Worm (Caenorhabditis elegans) whole organism, midembryonic: ENCODE results near the gene ptr-20.

ENCODE experiments used
- T22C8.4 ChIP-seq: fragments of 200-800 bp; sonication (Bioruptor generic); IDR thresholded peaks from 2 replicates; pipeline ENCODE4 v1.3.6; 2022; ENCODE audit warnings: missing genetic modification characterization, missing compliant biosample characterization
- cog-1 ChIP-seq: sonication (generic microtip); optimal IDR thresholded peaks from 2 replicates; lab custom pipeline; 2016; ENCODE audit warnings: missing genetic modification characterization, missing compliant biosample characterization
- flt-1 ChIP-seq: fragments of 200-800 bp; sonication (Bioruptor generic); IDR thresholded peaks from 2 replicates; pipeline ENCODE4 v1.3.6; 2022; ENCODE audit warnings: missing genetic modification characterization, missing compliant biosample characterization
- klf-2 ChIP-seq: fragments of 200-800 bp; sonication (Bioruptor generic); conservative IDR thresholded peaks from 2 replicates; pipeline ENCODE4 v1.3.6; 2022; ENCODE audit warnings: missing genetic modification reagents, missing genetic modification characterization, missing compliant biosample characterization
- med-1 ChIP-seq: sonication (generic microtip); optimal IDR thresholded peaks from 2 replicates; lab custom pipeline; 2017; ENCODE audit warnings: missing genetic modification characterization, mild to moderate bottlenecking, missing compliant biosample characterization, antibody characterized with exemption, missing genetic modification reagents; ENCODE audit not compliant: insufficient read depth
- ref-1 ChIP-seq: fragments of 200-800 bp; sonication (Bioruptor generic); conservative IDR thresholded peaks from 2 replicates; pipeline ENCODE4 v1.3.6; 2022; ENCODE audit warnings: missing genetic modification reagents, missing genetic modification characterization, missing compliant biosample characterization
- tab-1 ChIP-seq: fragments of 200-800 bp; sonication (Bioruptor generic); IDR thresholded peaks from 2 replicates; pipeline ENCODE4 v1.3.6; 2022; ENCODE audit warnings: missing genetic modification characterization, missing compliant biosample characterization
- ztf-23 ChIP-seq: fragments of 200-800 bp; sonication (Bioruptor generic); IDR thresholded peaks from 2 replicates; pipeline ENCODE4 v1.3.6; 2022; ENCODE audit warnings: missing genetic modification reagents, missing genetic modification characterization, missing compliant biosample characterization
- ztf-29 ChIP-seq: fragments of 200-800 bp; sonication (Bioruptor generic); IDR thresholded peaks from 2 replicates; pipeline ENCODE4 v1.3.6; 2022; ENCODE audit warnings: missing genetic modification reagents, missing genetic modification characterization, missing compliant biosample characterization

ptr-20 gene

DNA sequence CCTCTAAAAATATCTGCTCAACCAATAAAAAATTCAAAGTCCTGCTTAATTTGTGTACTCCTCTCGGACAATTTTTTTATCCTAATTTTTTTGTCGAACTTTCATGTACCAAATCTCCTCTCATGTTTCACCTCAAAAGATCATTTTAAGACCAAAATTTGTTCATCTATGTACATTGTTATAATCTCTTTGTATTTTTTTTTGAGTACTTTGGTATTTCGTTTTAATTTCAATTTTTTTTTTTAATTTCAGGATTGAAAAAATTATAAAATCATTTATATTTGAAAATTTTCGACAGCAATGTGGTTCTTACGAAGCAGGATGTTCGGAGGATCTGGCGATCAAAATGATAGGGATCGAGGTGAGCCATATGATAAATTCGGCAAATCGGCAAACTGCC, 38.5 kb downstream of the ptr-20 start, which contains the start of gene spsb-1:
Gene spsb-1, plus strand, starts transcription at position 301 of the 400 bp plus-strand sequence.
- TF ChIP-seq cog-1 (tag; lab: Kevin White, UChicago) (no peak), flt-1 (GFP tag; lab: Robert Waterston, UW) (no peak), ref-1 (no peak), tab-1 (GFP tag; lab: Robert Waterston, UW) (no peak), med-1 (GFP tag; lab: Kevin White, UChicago) (no peak), T22C8.4 (GFP tag; lab: Robert Waterston, UW) (no peak), klf-2 (GFP tag; lab: Robert Waterston, UW) (no peak), ztf-29 (GFP tag; lab: Robert Waterston, UW) (no peak), ztf-23 (GFP tag; lab: Robert Waterston, UW) (no peak)

DNA sequence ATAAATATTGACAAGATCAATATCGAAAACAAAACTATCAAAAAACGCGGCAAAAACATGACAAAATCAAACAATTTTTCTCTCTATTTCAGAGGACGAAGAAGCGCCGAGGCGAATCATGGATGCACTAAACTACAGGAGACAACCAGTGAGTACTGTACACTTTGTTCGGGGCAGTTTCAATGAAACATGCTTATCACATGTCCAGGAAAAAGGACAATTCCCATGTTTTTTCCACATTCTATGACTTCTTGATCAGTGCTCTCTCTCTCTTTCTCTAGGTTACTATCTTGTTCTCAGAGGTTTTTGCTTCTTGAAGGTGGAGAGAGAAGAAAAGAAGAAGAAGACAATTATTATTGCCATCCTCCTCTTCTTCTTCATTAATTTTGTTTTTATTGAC, 39.5 kb downstream of the ptr-20 start:
- TF ChIP-seq flt-1 (GFP tag; lab: Robert Waterston, UW) (no peak), cog-1 (tag; lab: Kevin White, UChicago) (no peak), ztf-23 (GFP tag; lab: Robert Waterston, UW) (no peak), T22C8.4 (GFP tag; lab: Robert Waterston, UW) (no peak), ztf-29 (GFP tag; lab: Robert Waterston, UW) (no peak), ref-1 (no peak), med-1 (GFP tag; lab: Kevin White, UChicago) (no peak), klf-2 (GFP tag; lab: Robert Waterston, UW) (no peak), tab-1 (GFP tag; lab: Robert Waterston, UW) (no peak)

DNA sequence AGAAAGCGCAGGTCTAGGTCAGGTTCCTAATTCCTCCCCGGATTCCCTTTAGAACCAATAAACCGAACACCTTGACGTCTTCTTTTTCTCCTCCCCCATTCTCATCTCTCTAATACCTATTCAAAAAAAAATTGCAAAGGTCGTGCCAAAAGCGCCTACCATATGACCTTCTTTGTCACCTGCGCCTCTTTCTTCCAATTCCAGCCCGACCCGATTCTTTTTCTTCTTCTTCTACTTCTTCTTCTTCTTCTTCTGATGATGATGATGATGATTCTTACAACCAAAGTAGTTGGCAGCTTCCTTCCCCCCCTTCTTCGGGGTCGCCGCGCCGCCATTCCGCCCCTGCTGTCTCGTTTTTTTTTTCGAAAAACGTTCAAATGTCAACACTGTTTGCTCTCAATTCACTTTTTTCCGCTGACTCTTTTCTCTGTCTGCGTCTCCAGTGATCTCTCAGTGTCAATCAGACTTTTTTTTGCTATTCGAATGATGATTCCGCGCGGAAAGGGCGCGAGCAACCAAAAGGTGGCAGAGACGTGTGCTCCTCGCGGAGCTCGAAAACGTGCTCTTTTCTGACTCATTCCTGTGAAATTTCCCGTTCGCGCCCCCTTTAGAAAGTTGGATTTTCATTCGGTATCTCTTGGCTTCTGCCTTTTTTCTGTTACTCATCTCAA, 45.6 kb downstream of the ptr-20 start:
- no peak for TF ChIP-seq T22C8.4 (GFP tag; lab: Robert Waterston, UW)
- no peak for TF ChIP-seq klf-2 (GFP tag; lab: Robert Waterston, UW)
- TF ChIP-seq ztf-29 (GFP tag; lab: Robert Waterston, UW) = no peak
- no peak for TF ChIP-seq tab-1 (GFP tag; lab: Robert Waterston, UW)
- TF ChIP-seq cog-1 (tag; lab: Kevin White, UChicago) = no peak

DNA sequence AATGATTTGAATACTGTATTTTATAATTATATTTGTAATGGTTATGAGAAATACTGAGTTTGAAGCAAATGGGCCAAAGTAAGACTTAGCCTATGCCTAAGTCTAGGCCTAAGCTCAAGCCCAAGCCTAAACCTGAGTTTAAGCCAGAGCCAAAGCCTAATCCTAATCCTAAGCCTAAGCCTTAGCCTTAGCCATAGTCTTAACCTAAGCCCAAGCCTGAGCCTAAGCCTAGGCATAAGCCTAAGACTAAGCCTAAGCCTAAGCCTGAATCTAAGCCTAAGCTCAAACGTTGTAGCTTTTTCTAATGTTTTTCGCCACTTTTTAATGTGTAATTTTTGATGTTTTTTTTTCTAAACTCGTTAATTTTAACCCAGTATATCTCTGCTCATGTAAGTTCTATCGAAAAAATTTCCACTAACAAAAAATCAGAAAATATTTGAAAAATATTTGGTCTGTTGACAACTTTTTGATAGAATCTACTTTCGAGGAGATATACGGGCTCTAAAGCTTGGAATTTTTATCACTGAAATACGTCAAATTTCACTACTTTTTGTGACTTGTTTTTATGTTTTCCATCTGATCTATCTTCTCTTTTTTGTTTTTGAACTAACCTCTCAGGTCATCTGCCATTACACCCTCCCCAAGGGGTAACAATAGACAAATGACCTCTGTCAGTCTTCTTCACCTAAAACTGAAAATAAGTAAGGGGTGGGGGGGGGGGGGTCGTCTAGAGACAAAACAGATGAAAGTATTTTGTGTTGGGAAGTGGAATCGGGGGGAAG, 46.3 kb downstream of the ptr-20 start:
- TF ChIP-seq ref-1 (no peak), klf-2 (GFP tag; lab: Robert Waterston, UW) (no peak), med-1 (GFP tag; lab: Kevin White, UChicago) (no peak), cog-1 (tag; lab: Kevin White, UChicago) (no peak), tab-1 (GFP tag; lab: Robert Waterston, UW) (no peak), ztf-29 (GFP tag; lab: Robert Waterston, UW) (no peak), flt-1 (GFP tag; lab: Robert Waterston, UW) (no peak), ztf-23 (GFP tag; lab: Robert Waterston, UW) (no peak), T22C8.4 (GFP tag; lab: Robert Waterston, UW) (no peak)

DNA sequence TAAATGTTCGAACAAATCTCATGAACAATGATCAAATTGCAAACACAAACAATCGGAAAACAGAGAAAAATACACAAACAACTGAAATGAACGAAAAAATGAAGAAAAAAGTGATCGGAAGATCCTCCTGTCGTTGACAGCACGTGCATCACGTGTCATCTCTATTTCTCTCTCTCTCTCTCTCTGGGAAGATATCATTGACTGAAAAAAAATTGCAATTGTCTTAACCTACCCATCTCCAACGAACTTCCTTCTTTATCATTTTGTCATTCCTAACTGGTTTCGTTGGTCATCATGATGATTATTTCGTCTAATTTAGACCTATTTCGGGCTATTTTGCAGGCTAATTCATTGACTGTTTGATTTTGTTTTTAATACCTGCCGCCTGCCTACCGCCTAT, 47.4 kb downstream of the ptr-20 start:
- TF ChIP-seq tab-1 (GFP tag; lab: Robert Waterston, UW) = no peak
- TF ChIP-seq flt-1 (GFP tag; lab: Robert Waterston, UW) = no peak
- no peak for TF ChIP-seq klf-2 (GFP tag; lab: Robert Waterston, UW)
- no peak for TF ChIP-seq cog-1 (tag; lab: Kevin White, UChicago)
- TF ChIP-seq T22C8.4 (GFP tag; lab: Robert Waterston, UW) = no peak
- TF ChIP-seq med-1 (GFP tag; lab: Kevin White, UChicago) = no peak
- no peak for TF ChIP-seq ztf-29 (GFP tag; lab: Robert Waterston, UW)
- TF ChIP-seq ztf-23 (GFP tag; lab: Robert Waterston, UW) = no peak
- no peak for TF ChIP-seq ref-1

DNA sequence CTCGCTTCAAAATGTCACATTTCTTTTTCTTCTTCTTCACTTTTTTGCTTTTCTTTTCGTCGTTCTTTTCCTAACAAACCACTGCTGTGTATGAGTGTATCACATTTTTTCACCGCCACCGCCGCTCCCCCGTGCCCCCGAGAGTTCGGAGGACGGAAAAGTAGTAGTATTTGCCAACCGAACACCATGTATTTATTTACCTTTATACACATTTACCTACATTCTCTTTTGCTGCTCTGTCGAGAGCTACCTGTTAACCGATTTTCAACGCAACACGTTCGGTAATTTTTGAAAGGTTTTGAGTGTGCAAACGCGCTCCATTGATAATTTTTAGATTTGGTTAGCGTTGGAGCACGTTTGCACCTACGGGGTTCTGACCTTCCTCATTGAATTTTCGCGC, 48.3 kb downstream of the ptr-20 start:
- TF ChIP-seq cog-1 (tag; lab: Kevin White, UChicago) (no peak), ztf-29 (GFP tag; lab: Robert Waterston, UW) (no peak), klf-2 (GFP tag; lab: Robert Waterston, UW) (no peak), ztf-23 (GFP tag; lab: Robert Waterston, UW) (no peak), T22C8.4 (GFP tag; lab: Robert Waterston, UW) (no peak)

DNA sequence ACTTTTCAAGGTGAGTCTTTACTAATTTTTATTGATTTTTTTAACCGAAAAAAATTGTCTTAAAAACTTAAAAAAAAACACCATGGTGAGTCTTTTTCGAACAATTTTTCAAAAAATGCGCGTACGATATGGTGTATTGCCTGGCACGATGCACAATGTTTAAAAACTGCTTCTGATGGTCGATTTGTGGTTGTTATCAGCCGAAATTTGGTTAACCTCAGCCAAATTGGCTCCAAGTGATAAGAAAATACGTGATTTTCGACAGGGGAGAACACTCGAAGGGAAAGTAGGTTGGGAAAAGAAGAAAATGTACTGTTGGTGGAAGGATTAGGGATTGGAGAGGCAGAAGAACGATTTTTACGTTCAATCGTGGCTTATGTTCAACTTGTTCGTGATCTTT, 49.6 kb downstream of the ptr-20 start:
- TF ChIP-seq ref-1 = no peak
- no peak for TF ChIP-seq tab-1 (GFP tag; lab: Robert Waterston, UW)
- TF ChIP-seq ztf-29 (GFP tag; lab: Robert Waterston, UW) = no peak
- no peak for TF ChIP-seq T22C8.4 (GFP tag; lab: Robert Waterston, UW)
- no peak for TF ChIP-seq flt-1 (GFP tag; lab: Robert Waterston, UW)

DNA sequence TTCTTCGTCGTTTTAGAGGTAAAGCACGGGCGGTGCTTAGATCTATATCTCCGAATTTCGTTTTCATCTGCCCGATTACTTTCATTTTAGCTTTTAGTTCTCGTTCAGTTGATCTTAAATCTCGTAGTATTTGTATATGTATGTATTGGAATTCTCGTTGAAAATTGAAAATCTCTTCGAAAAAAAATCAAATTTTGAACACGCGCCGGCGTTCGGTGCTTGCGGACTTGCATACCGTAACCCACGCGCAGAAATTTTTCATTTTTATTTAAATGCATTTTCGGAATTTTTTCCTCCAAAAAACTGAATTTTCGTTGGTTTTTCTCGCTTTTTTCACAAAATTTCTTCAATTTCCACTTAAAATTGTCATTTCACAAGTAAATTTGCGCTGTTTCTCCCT, 50.2 kb downstream of the ptr-20 start:
- TF ChIP-seq med-1 (GFP tag; lab: Kevin White, UChicago) (no peak), ref-1 (no peak), ztf-29 (GFP tag; lab: Robert Waterston, UW) (no peak), klf-2 (GFP tag; lab: Robert Waterston, UW) (no peak), ztf-23 (GFP tag; lab: Robert Waterston, UW) (no peak)

DNA sequence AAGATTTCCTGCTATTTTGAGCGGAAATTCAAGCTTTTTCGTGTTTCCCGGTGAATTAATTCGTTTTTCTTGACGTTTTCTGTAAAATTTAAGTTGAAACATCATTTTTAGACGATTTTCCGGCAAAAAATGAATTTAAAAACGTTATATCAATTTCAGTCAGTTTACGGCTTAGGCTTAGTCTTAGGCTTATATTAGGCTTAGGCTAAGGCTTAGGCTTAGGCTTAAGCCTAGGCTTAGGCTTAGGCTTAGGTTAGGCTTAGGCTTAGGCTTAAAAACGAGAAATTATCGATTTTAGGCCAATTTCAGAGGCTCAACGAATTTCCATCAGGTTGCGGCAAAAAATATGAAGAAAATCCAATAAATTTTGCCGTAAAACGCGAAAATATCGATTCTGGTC, 50.9 kb downstream of the ptr-20 start:
- TF ChIP-seq med-1 (GFP tag; lab: Kevin White, UChicago) (no peak), ref-1 (no peak), tab-1 (GFP tag; lab: Robert Waterston, UW) (no peak), cog-1 (tag; lab: Kevin White, UChicago) (no peak), ztf-29 (GFP tag; lab: Robert Waterston, UW) (peak; percentile 66; the same call in 1 of the 2 replicates)
